Fruit fly (Drosophila melanogaster): ENCODE measurements around the gene Hs3st-B.

Hs3st-B gene

dm6 chrX:19298785-19299114, 50.3 kb downstream of the Hs3st-B start (continued):
- TF ChIP-seq fd64A (GFP tag; optimal IDR thresholded peaks at IDR 0.05) = no peak
- no peak for TF ChIP-seq CG42726 (GFP tag; IDR thresholded peaks at IDR 0.05; ENCODE audit: partially characterized antibody)
- TF ChIP-seq Ptx1 (GFP tag; IDR thresholded peaks at IDR 0.05) = peak; percentile 58
- TF ChIP-seq CG34224 (GFP tag; IDR thresholded peaks at IDR 0.05; ENCODE audit: partially characterized antibody) = no peak
- no peak for TF ChIP-seq CG1647 (GFP tag; optimal IDR thresholded peaks at IDR 0.05)
- peak; percentile 20 for TF ChIP-seq CG12942 (GFP tag; optimal IDR thresholded peaks at IDR 0.05)
- peak; percentile 68 for TF ChIP-seq CG2712 (tag; optimal IDR thresholded peaks at IDR 0.05)
- peak; percentile 8 for TF ChIP-seq CG18764 (GFP tag; optimal IDR thresholded peaks at IDR 0.05)
- TF ChIP-seq sens-2 (GFP tag; IDR thresholded peaks at IDR 0.05) = peak; percentile 24; the same call in 1 of the 2 replicates
- no peak for TF ChIP-seq Dp (GFP tag; optimal IDR thresholded peaks at IDR 0.05)
- peak; percentile 48 for TF ChIP-seq Blimp-1 (GFP tag; optimal IDR thresholded peaks at IDR 0.05)
- TF ChIP-seq Meics (GFP tag; optimal IDR thresholded peaks at IDR 0.05) = no peak
- no peak for TF ChIP-seq CG16813 (GFP tag; IDR thresholded peaks at IDR 0.05; ENCODE audit: partially characterized antibody)
- no peak for TF ChIP-seq HmgD (GFP tag; optimal IDR thresholded peaks at IDR 0.05)
- no peak for TF ChIP-seq HLH4C (GFP tag; IDR thresholded peaks at IDR 0.05; ENCODE audit: partially characterized antibody)
- 0 out of 2 replicates have a peak, but pooled peaks have one; percentile 11 for TF ChIP-seq CG4360 (GFP tag; IDR thresholded peaks at IDR 0.05)
- TF ChIP-seq Ets65A (GFP tag) = no peak
- TF ChIP-seq pfk (GFP tag; optimal IDR thresholded peaks at IDR 0.05) = no peak
- TF ChIP-seq Sox100B (GFP tag; optimal IDR thresholded peaks at IDR 0.05) = peak; percentile 15
- TF ChIP-seq CG7271 (tag; optimal IDR thresholded peaks at IDR 0.05) = no peak
- TF ChIP-seq CG9876 (GFP tag; optimal IDR thresholded peaks at IDR 0.05) = no peak
- TF ChIP-seq Hsf (GFP tag; optimal IDR thresholded peaks at IDR 0.05) = peak; percentile 32
- no peak for TF ChIP-seq CG4328 (GFP tag; optimal IDR thresholded peaks at IDR 0.05)
- TF ChIP-seq Bgb (GFP tag; IDR thresholded peaks at IDR 0.05; ENCODE audit: partially characterized antibody) = no peak
- peak; percentile 30; the same call in 1 of the 3 replicates for TF ChIP-seq tgo (GFP tag; IDR thresholded peaks at IDR 0.05)
- no peak for TF ChIP-seq Gsc (GFP tag; IDR thresholded peaks at IDR 0.05)
- peak; percentile 65; the same call in 1 of the 3 replicates for TF ChIP-seq gce (GFP tag; IDR thresholded peaks at IDR 0.05)
- no peak for TF ChIP-seq CG8478 (optimal IDR thresholded peaks at IDR 0.05)
- no peak for TF ChIP-seq cg (GFP tag; optimal IDR thresholded peaks at IDR 0.05)
- peak; percentile 37; the same call in 2 of the 3 replicates for TF ChIP-seq Aef1 (GFP tag; IDR thresholded peaks at IDR 0.05)
- no peak for TF ChIP-seq CG31388 (GFP tag; optimal IDR thresholded peaks at IDR 0.05)
- peak; percentile 12 for TF ChIP-seq CG17385 (GFP tag; optimal IDR thresholded peaks at IDR 0.05)
- TF ChIP-seq sna (GFP tag; IDR thresholded peaks at IDR 0.05; ENCODE audit: partially characterized antibody) = no peak
- no peak for TF ChIP-seq CG4854 (GFP tag; optimal IDR thresholded peaks at IDR 0.05)
- TF ChIP-seq CG11723 (GFP tag; optimal IDR thresholded peaks at IDR 0.05) = no peak
- TF ChIP-seq CG3407 (GFP tag; optimal IDR thresholded peaks at IDR 0.05) = no peak
- TF ChIP-seq CG13624 (GFP tag; optimal IDR thresholded peaks at IDR 0.05) = peak; percentile 12
- TF ChIP-seq CG8765 (GFP tag; IDR thresholded peaks at IDR 0.05) = 0 out of 2 replicates have a peak, but pooled peaks have one; percentile 24
- no peak for TF ChIP-seq CG6854 (GFP tag; optimal IDR thresholded peaks at IDR 0.05)
- peak; percentile 65 for TF ChIP-seq unpg (GFP tag; optimal IDR thresholded peaks at IDR 0.05)
- peak; percentile 39 for TF ChIP-seq CG2120 (GFP tag; optimal IDR thresholded peaks at IDR 0.05)
- peak; percentile 11 for TF ChIP-seq CG4424 (GFP tag; optimal IDR thresholded peaks at IDR 0.05)
- peak; percentile 22 for TF ChIP-seq zfh2 (GFP tag; optimal IDR thresholded peaks at IDR 0.05)
- TF ChIP-seq Adf1 (GFP tag; IDR thresholded peaks at IDR 0.05) = no peak
- TF ChIP-seq Fer2 (tag; optimal IDR thresholded peaks at IDR 0.05) = no peak
- peak; percentile 37 for TF ChIP-seq Dip3 (GFP tag; optimal IDR thresholded peaks at IDR 0.05)
- no peak for TF ChIP-seq Doc2 (GFP tag; IDR thresholded peaks at IDR 0.05)
- TF ChIP-seq ci (GFP tag; IDR thresholded peaks at IDR 0.05) = peak; percentile 82
- TF ChIP-seq row (GFP tag; IDR thresholded peaks at IDR 0.05) = peak; percentile 75
- no peak for TF ChIP-seq chinmo (GFP tag; IDR thresholded peaks at IDR 0.05; ENCODE audit: partially characterized antibody)
- TF ChIP-seq C15 (GFP tag; IDR thresholded peaks at IDR 0.05) = no peak
- no peak for TF ChIP-seq CG8359 (GFP tag; optimal IDR thresholded peaks at IDR 0.05; ENCODE audit: borderline replicate concordance)
